Worm (Caenorhabditis elegans) whole organism, mixed stage, embryonic: ENCODE measurements around the gene R08C7.1.

Experiments used
- cnd-1 ChIP-seq: fragments of 200-800 bp; sonication (Bioruptor generic); optimal IDR thresholded peaks from 2 replicates; lab custom pipeline; 2018; ENCODE audit warnings: mild to moderate bottlenecking, missing genetic modification characterization, missing compliant biosample characterization
- nhr-2 ChIP-seq: fragments of 150-350 bp; optimal IDR thresholded peaks from 2 replicates; lab custom pipeline; 2014; ENCODE audit warnings: missing biosample characterization, missing genetic modification characterization
- nhr-28 ChIP-seq: fragments of 150-350 bp; optimal IDR thresholded peaks from 2 replicates; lab custom pipeline; 2014; ENCODE audit warnings: missing biosample characterization, missing genetic modification characterization
- sem-2 ChIP-seq: fragments of 200-800 bp; sonication (Bioruptor generic); optimal IDR thresholded peaks from 2 replicates; lab custom pipeline; 2018; ENCODE audit warnings: mild to moderate bottlenecking, missing genetic modification characterization, missing compliant biosample characterization
- snpc-4 ChIP-seq: fragments of 150-350 bp; optimal IDR thresholded peaks from 2 replicates; lab custom pipeline; 2014; ENCODE audit warnings: missing biosample characterization, missing genetic modification characterization

DNA sequence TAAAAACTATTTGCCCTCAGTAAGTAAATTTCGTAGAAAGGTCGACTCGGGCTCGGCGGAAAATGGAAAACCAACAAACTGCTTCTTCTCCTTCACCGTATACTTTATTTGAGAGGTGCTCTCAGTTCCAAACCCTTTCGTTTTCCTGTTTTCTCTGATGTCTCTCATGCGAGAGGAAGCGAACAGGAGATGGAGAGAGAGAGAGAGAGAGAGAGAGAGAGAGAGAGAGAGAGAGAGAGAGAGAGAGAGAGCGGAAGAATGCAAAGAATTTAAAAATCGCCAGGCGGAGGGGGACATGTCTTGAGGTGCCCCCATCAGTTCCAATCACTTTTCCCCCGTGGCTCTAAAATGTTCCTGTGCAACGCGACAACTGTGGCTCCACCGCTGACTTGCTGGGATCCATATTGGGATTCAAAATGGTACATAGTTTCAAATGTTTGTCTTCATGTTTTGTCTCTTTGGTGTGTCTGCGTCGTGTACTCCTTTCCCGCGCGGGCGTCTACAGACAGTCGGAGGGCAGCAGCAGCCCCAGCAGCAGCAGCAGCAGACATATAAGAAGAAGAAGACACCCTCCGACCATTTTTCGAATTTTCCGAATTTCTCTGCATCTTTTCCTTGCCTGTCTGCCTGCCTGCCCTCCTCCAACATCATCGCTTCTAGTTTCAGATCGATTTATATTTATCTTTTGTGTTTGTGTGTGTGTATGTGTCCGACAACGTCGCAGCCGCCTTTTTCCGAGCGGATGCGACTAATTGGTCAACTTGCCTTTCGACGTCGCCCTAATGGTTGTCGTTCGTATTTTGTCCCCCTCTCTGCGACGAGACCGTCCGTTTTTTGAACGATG is 2.9 kb downstream of the R08C7.1 start, which contains the start of gene R08C7.11:
- TF ChIP-seq nhr-2 (no peak), snpc-4 (tag; lab: Kevin White, UChicago) (no peak), nhr-28 (no peak), sem-2 (no peak), cnd-1 (tag; lab: Kevin White, UChicago) (no peak)
